Fruit fly (Drosophila melanogaster): ENCODE results near the gene CG2116.

DNA sequence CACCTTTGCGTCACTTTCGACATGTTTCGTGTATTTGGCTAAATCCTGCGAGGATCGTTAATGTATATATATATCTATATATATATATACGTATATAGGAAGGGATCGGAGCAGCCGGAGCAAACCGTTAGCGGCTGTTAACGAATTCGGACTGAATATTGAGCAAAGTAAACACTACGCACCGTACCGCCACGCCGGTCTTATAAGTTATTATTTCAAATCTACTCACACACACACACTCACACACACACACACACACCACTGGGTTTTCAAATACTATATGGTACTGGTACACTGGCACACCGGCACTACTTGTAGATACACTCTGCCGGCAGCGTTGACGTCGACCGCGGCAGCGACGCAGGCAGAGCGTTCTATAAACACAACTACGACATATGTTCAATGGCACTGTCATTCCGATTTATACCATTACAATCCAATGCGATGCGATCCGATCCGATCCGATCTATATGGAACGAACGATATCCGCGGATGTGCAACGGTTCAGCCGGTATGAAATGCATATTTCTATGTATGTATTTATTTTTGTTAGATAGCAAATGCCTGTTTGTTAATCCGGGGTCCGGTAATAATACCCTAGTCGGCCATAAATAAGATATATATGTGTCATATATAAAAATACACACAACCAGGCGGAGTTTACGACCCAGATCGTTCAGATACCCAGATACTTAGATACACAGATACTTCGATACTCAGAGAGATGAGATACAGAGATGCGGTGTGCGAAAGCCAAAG is 48.0 kb upstream of the CG2116 start, which contains the start of gene Ldsdh1:
- TF ChIP-seq Snoo (tag; optimal IDR thresholded peaks at IDR 0.05): no peak
- no peak for TF ChIP-seq CG8159 (tag; optimal IDR thresholded peaks at IDR 0.05)
- no peak for TF ChIP-seq CG14655 (GFP tag; optimal IDR thresholded peaks at IDR 0.05)
- TF ChIP-seq CG17806 (tag; optimal IDR thresholded peaks at IDR 0.05): no peak
- TF ChIP-seq CG34367 (tag; optimal IDR thresholded peaks at IDR 0.05): no peak
- no peak for TF ChIP-seq D1 (tag; optimal IDR thresholded peaks at IDR 0.05)
